Worm (Caenorhabditis elegans): ENCODE measurements around the gene lgc-40.

lgc-40 gene

DNA sequence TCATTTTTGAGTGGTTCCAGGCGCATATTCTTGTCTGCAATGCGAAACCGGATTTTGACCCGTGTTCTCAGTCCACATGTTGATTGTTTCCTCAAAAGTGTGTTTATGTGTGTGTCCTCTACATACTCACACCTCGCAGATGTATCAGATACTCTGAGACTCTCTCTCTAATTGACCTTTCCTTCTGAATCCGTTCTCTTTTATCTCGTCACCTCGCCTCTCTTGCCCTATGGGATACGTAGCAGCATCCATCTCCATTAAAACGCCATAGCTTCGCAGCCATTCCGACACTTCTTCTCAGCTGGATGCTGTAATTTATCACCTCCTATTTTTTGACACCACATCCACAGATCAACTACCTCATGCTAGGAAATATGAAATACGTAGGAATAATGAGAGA lies 29.4 kb upstream of the lgc-40 start:
- TF ChIP-seq nfyb-1 (GFP tag; IDR thresholded peaks at IDR 0.05) (no peak), F57C9.4 (tag; optimal IDR thresholded peaks at IDR 0.05) (no peak)

DNA sequence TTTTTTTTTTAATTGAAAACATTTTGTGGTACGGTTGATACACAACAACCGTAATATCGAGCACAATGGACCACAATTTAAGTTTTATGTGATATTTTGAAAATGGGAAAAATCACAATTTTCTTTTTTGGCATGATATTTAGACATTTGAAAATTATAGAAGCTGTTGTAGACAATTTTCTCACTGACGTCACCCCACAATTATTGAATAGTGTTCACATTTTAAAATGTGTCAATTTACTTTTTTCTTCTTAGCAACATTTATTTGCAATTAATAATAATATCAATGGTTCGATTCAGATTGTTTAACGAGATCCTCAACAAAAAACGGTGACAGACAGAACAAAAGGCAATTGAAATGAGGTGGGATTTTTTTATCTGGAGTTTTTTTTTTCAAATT lies 24.5 kb upstream of the lgc-40 start, which contains the start of gene T01B6.1:
Gene T01B6.1, plus strand, starts transcription at position 301 of the 400 bp plus-strand sequence.
- TF ChIP-seq B0261.1 (tag; optimal IDR thresholded peaks at IDR 0.05), result no peak
- no peak for TF ChIP-seq hlh-26 (GFP tag; conservative IDR thresholded peaks at IDR 0.05)
- TF ChIP-seq pbrm-1 (GFP tag; IDR thresholded peaks at IDR 0.05), result no peak
- TF ChIP-seq F22D6.2 (tag; optimal IDR thresholded peaks at IDR 0.05), result no peak
- no peak for TF ChIP-seq ztf-3 (GFP tag; optimal IDR thresholded peaks at IDR 0.05)
- TF ChIP-seq dpl-1 (GFP tag; optimal IDR thresholded peaks at IDR 0.05), result no peak
- no peak for TF ChIP-seq K12H6.12 (tag; optimal IDR thresholded peaks at IDR 0.05)
- no peak for TF ChIP-seq snpc-1.3 (tag; optimal IDR thresholded peaks at IDR 0.05; ENCODE audit: insufficient read depth)
- TF ChIP-seq F33H1.4 (GFP tag; IDR thresholded peaks at IDR 0.05), result no peak
- no peak for TF ChIP-seq attf-6 (GFP tag; IDR thresholded peaks at IDR 0.05)
- no peak for TF ChIP-seq nfya-1 (tag; optimal IDR thresholded peaks at IDR 0.05; ENCODE audit: borderline replicate concordance, insufficient read depth)
- no peak for TF ChIP-seq F23B12.7 (tag; optimal IDR thresholded peaks at IDR 0.05; ENCODE audit: insufficient read depth)
- no peak for TF ChIP-seq unc-130 (GFP tag; optimal IDR thresholded peaks at IDR 0.05)

DNA sequence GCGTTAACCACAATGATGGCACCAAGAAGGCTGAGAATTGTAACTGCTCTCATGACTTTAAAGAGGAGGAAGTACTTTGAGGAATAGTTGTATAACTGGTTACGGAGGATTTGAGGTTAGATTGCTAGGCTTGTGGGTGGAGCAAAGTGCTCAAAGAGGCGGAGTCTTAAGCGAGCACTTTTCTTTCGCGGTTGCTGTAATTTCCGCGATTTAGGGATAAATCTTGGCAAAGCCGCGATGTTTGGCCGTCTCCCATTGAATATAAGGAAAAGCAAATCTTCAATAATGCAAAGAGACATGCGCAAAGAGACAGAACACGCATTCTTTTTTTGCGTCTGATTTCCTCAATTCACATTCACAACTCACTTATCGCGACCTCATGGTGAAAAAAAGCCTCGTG lies 21.7 kb upstream of the lgc-40 start, which contains the start of gene nlp-45:
Gene nlp-45, minus strand, starts transcription at position 101 of the 400 bp plus-strand sequence.
- TF ChIP-seq Y53F4B.3 (GFP tag; IDR thresholded peaks at IDR 0.05) (no peak), attf-6 (GFP tag; IDR thresholded peaks at IDR 0.05) (no peak), tlf-1 (GFP tag; optimal IDR thresholded peaks at IDR 0.05) (no peak)

DNA sequence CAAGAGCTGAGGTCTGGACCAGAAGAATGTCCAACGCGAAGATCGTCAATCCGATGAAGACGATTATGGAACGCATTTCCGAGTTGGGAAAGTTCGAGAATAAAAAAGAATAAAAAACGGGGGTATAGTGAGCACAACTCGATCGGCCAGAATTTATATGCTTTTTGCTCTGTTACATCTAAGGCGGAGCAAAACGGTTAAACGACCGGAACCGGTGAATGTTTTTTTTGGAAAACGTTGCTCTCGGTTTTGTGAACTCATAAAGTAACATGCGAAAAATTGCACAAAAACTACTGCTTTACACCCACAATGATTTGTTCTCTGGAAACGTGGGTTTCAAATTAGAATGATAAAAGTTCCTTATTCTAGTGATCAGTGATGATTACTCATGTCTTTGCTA lies 17.9 kb upstream of the lgc-40 start, which contains the start of gene nlp-22:
Gene nlp-22, minus strand, starts transcription at position 101 of the 400 bp plus-strand sequence.
- no peak for TF ChIP-seq let-526 (GFP tag; IDR thresholded peaks at IDR 0.05)
- TF ChIP-seq attf-3 (GFP tag; conservative IDR thresholded peaks at IDR 0.05), result no peak
- TF ChIP-seq sdz-38 (tag; optimal IDR thresholded peaks at IDR 0.05), result no peak
- TF ChIP-seq aptf-2 (GFP tag; conservative IDR thresholded peaks at IDR 0.05), result no peak
- no peak for TF ChIP-seq lin-35 (GFP tag; optimal IDR thresholded peaks at IDR 0.05)
- no peak for TF ChIP-seq snpc-4 (GFP tag; optimal IDR thresholded peaks at IDR 0.05)
- no peak for TF ChIP-seq snpc-4 (tag; optimal IDR thresholded peaks at IDR 0.05)
- TF ChIP-seq madf-10 (tag; optimal IDR thresholded peaks at IDR 0.05), result no peak
- no peak for TF ChIP-seq K11D2.4 (GFP tag; IDR thresholded peaks at IDR 0.05)
- TF ChIP-seq Y56A3A.18 (GFP tag; IDR thresholded peaks at IDR 0.05), result no peak
- no peak for TF ChIP-seq hlh-26 (GFP tag; conservative IDR thresholded peaks at IDR 0.05)
- no peak for TF ChIP-seq ceh-27 (GFP tag; optimal IDR thresholded peaks at IDR 0.05)
- TF ChIP-seq egrh-3 (GFP tag; IDR thresholded peaks at IDR 0.05), result no peak
- no peak for TF ChIP-seq atf-7 (tag; optimal IDR thresholded peaks at IDR 0.05)
- no peak for TF ChIP-seq ceh-100 (GFP tag; IDR thresholded peaks at IDR 0.05)
- TF ChIP-seq Y53G8AR.9 (GFP tag; conservative IDR thresholded peaks at IDR 0.05), result no peak
- TF ChIP-seq Y79H2A.3 (GFP tag; conservative IDR thresholded peaks at IDR 0.05), result no peak
- TF ChIP-seq dox-1 (GFP tag; IDR thresholded peaks at IDR 0.05), result no peak
- TF ChIP-seq hlh-12 (tag; optimal IDR thresholded peaks at IDR 0.05), result no peak

Measured in whole organism, young adult.